Worm (Caenorhabditis elegans) whole organism, L3 larva: ENCODE results near the gene odr-10.

Experiments
- ZK546.5 ChIP-seq: sonication (generic microtip); optimal IDR thresholded peaks from 2 replicates; lab custom pipeline; 2017; ENCODE audit warnings: missing biosample characterization, missing genetic modification characterization
- ceh-28 ChIP-seq: fragments of 150-350 bp; optimal IDR thresholded peaks from 2 replicates; lab custom pipeline; 2014; ENCODE audit warnings: missing biosample characterization, missing genetic modification reagents, missing genetic modification characterization
- daf-12 ChIP-seq: fragments of 150-350 bp; optimal IDR thresholded peaks from 2 replicates; lab custom pipeline; 2014; ENCODE audit warnings: missing biosample characterization, missing genetic modification reagents, missing genetic modification characterization
- egl-27 ChIP-seq: sonication (generic microtip); optimal IDR thresholded peaks from 4 replicates; lab custom pipeline; 2017; ENCODE audit warnings: missing biosample characterization, missing genetic modification reagents, missing genetic modification characterization
- hmg-11 ChIP-seq: sonication (generic microtip); optimal IDR thresholded peaks from 2 replicates; lab custom pipeline; 2016; ENCODE audit warnings: missing genetic modification characterization, missing compliant biosample characterization
- lin-15B ChIP-seq: fragments of 150-350 bp; optimal IDR thresholded peaks from 2 replicates; lab custom pipeline; 2014; ENCODE audit warnings: missing biosample characterization, missing genetic modification characterization
- nhr-12 ChIP-seq: fragments of 150-350 bp; optimal IDR thresholded peaks from 2 replicates; lab custom pipeline; 2014; ENCODE audit warnings: missing biosample characterization, missing genetic modification characterization
- nhr-28 ChIP-seq: fragments of 150-350 bp; optimal IDR thresholded peaks from 2 replicates; lab custom pipeline; 2014; ENCODE audit warnings: missing biosample characterization, missing genetic modification characterization
- nhr-77 ChIP-seq: fragments of 150-350 bp; optimal IDR thresholded peaks from 2 replicates; lab custom pipeline; 2014; ENCODE audit warnings: missing biosample characterization, missing genetic modification characterization

DNA sequence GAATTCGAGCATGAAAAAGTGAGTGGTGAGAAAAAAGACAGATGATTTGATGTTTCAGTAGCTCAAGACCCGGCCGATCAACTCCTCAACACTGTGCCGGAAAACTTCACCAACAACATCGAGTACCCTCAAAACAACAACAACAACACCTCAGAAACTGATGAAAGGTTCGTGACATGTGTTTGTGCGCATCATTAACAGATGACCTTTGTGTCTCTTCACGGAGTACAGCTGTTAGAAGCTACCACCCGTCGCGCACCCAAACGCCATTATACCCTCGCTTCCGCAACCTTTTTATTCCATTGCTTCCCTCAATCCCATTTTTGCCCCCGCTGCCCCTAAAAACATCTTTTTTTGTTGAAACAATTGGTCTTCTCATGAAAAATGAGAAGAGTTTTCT, 49.5 kb upstream of the odr-10 start:
- no peak for TF ChIP-seq ZK546.5 (tag; lab: Kevin White, UChicago)
- no peak for TF ChIP-seq nhr-77 (tag; lab: Kevin White, UChicago)
- no peak for TF ChIP-seq hmg-11
- TF ChIP-seq ceh-28, result no peak
- TF ChIP-seq nhr-12 (tag; lab: Kevin White, UChicago), result no peak
- TF ChIP-seq nhr-28 (tag; lab: Kevin White, UChicago), result no peak
- no peak for TF ChIP-seq egl-27
- TF ChIP-seq lin-15B, result no peak
- TF ChIP-seq daf-12, result no peak
